Worm (Caenorhabditis elegans) whole organism, mixed stage, embryonic: ENCODE measurements around the gene Y41D4B.14.

Experiments
- elt-1 ChIP-seq: sonication (generic microtip); optimal IDR thresholded peaks from 2 replicates; lab custom pipeline; 2017; ENCODE audit warnings: missing genetic modification characterization, mild to moderate bottlenecking, missing compliant biosample characterization, antibody characterized with exemption, moderate library complexity, borderline replicate concordance; ENCODE audit not compliant: insufficient read depth
- elt-3 ChIP-seq: fragments of 150-350 bp; optimal IDR thresholded peaks from 2 replicates; lab custom pipeline; 2014; ENCODE audit warnings: missing biosample characterization, missing genetic modification characterization
- lsy-2 ChIP-seq: fragments of 150-350 bp; optimal IDR thresholded peaks from 2 replicates; lab custom pipeline; 2014; ENCODE audit warnings: missing biosample characterization, missing genetic modification characterization
- unc-39 ChIP-seq: fragments of 150-350 bp; optimal IDR thresholded peaks from 2 replicates; lab custom pipeline; 2014; ENCODE audit warnings: missing biosample characterization, missing genetic modification characterization
- unc-62 ChIP-seq: fragments of 150-350 bp; optimal IDR thresholded peaks from 2 replicates; lab custom pipeline; 2014; ENCODE audit warnings: missing biosample characterization, missing genetic modification reagents, missing genetic modification characterization

ce11 chrIV:1548457-1548861 lies 28.4 kb upstream of the Y41D4B.14 start, which contains the start of gene col-107:
- TF ChIP-seq lsy-2 (tag; lab: Kevin White, UChicago) (no peak), elt-1 (tag; lab: Kevin White, UChicago) (peak; percentile 88), unc-62 (no peak), elt-3 (tag; lab: Kevin White, UChicago) (no peak), unc-39 (no peak)
